Worm (Caenorhabditis elegans): ENCODE results near the gene ceh-60.

DNA sequence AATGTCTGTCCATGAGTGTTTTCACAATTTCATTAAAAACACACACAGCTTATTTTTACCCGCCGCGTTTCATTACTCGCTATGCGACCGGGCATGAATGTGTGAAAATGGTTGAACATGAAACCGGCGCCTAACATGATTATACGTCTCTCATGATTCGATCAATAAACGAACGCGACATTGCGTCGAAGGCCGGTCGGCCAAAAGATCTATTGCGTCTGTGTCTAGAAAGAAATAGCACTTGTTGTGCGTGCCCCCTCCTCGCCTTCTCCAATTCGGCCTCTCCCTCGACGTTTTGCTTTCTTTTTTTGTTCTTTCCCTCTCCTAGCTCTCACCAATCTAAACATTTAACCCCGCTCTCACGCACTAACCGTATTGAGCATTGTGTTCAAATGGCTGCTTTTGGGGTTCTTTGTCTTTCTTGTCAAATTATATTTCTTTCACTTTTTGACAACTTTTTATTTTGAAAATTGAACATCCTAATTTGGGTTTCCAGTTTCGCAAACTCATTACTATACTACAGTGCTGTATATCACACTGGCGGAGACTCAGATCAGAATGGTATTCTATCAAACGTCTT lies 21.2 kb upstream of the ceh-60 start:
- TF ChIP-seq W03F9.2 (tag; optimal IDR thresholded peaks at IDR 0.05) (no peak), him-1 (tag; optimal IDR thresholded peaks at IDR 0.05) (no peak), dao-5 (tag; optimal IDR thresholded peaks at IDR 0.05) (no peak)
